Fruit fly (Drosophila melanogaster) whole organism, embryonic: ENCODE data around the gene r-cup.

ENCODE experiments used
- Ada2b ChIP-seq: fragments of 200-800 bp; sonication (Bioruptor generic); IDR thresholded peaks from 2 replicates; pipeline ENCODE4 v1.3.6; 2022; ENCODE audit warnings: missing biosample characterization, missing genetic modification characterization
- Antp ChIP-seq: fragments of 200-800 bp; sonication (Bioruptor generic); optimal IDR thresholded peaks from 3 replicates; lab custom pipeline; 2016; ENCODE audit warnings: missing biosample characterization, missing genetic modification characterization
- B-H2 ChIP-seq: fragments of 200-800 bp; sonication (Bioruptor generic); optimal IDR thresholded peaks from 2 replicates; lab custom pipeline; 2018; ENCODE audit warnings: missing biosample characterization, mild to moderate bottlenecking, missing genetic modification characterization
- CG10209 ChIP-seq: fragments of 200-800 bp; sonication (Bioruptor generic); optimal IDR thresholded peaks from 3 replicates; lab custom pipeline; 2017; ENCODE audit warnings: missing biosample characterization, mild to moderate bottlenecking, missing genetic modification characterization, missing genetic modification reagents
- CG10321 ChIP-seq: fragments of 200-800 bp; sonication (Bioruptor generic); IDR thresholded peaks from 2 replicates; pipeline ENCODE4 v1.3.6; 2022; ENCODE audit warnings: missing biosample characterization, missing genetic modification characterization
- CG10565 ChIP-seq: fragments of 200-800 bp; sonication (Bioruptor generic); optimal IDR thresholded peaks from 3 replicates; lab custom pipeline; 2016; ENCODE audit warnings: missing biosample characterization, mild to moderate bottlenecking, missing genetic modification characterization
- CG11247 ChIP-seq: fragments of 200-800 bp; sonication (Bioruptor generic); IDR thresholded peaks from 2 replicates; pipeline ENCODE4 v1.3.6; 2022; ENCODE audit warnings: missing biosample characterization, missing genetic modification characterization
- CG12391 ChIP-seq: fragments of 200-800 bp; sonication (Bioruptor generic); optimal IDR thresholded peaks from 3 replicates; lab custom pipeline; 2018; ENCODE audit warnings: missing biosample characterization, mild to moderate bottlenecking, missing genetic modification characterization, moderate library complexity
- CG13287 ChIP-seq: fragments of 200-800 bp; sonication (Bioruptor generic); IDR thresholded peaks from 2 replicates; pipeline ENCODE4 v1.3.6; 2022; ENCODE audit warnings: missing biosample characterization, missing genetic modification characterization; ENCODE audit not compliant: partially characterized antibody
- CG13894 ChIP-seq: fragments of 200-800 bp; sonication (Bioruptor generic); optimal IDR thresholded peaks from 3 replicates; lab custom pipeline; 2018; ENCODE audit warnings: missing biosample characterization, mild to moderate bottlenecking, missing genetic modification characterization, moderate library complexity
- CG17186 ChIP-seq: fragments of 200-800 bp; sonication (Bioruptor generic); optimal IDR thresholded peaks from 3 replicates; lab custom pipeline; 2017; ENCODE audit warnings: missing biosample characterization, missing genetic modification reagents, missing genetic modification characterization
- CG18476 ChIP-seq: fragments of 200-800 bp; sonication (Bioruptor generic); optimal IDR thresholded peaks from 2 replicates; lab custom pipeline; 2016; ENCODE audit warnings: missing biosample characterization, mild to moderate bottlenecking, missing genetic modification characterization
- CG2889 ChIP-seq: fragments of 200-800 bp; sonication (Bioruptor generic); IDR thresholded peaks from 3 replicates; pipeline ENCODE4 v1.3.6; 2022; ENCODE audit warnings: missing biosample characterization, missing genetic modification characterization
- CG32532 ChIP-seq: fragments of 200-800 bp; sonication (Bioruptor generic); IDR thresholded peaks from 2 replicates; pipeline ENCODE4 v1.3.6; 2022; ENCODE audit warnings: missing biosample characterization, missing genetic modification characterization
- CG4328 ChIP-seq: fragments of 200-800 bp; sonication (Bioruptor generic); optimal IDR thresholded peaks from 3 replicates; lab custom pipeline; 2017; ENCODE audit warnings: missing biosample characterization, missing genetic modification reagents, missing genetic modification characterization
- CG5180 ChIP-seq: fragments of 200-800 bp; sonication (Bioruptor generic); optimal IDR thresholded peaks from 3 replicates; lab custom pipeline; 2017; ENCODE audit warnings: missing biosample characterization, missing genetic modification characterization, mild to moderate bottlenecking, moderate library complexity, missing genetic modification reagents
- CG8290 ChIP-seq, 3 experiments: fragments of 200-800 bp; sonication (Bioruptor generic); optimal IDR thresholded peaks; 2 replicates each; lab custom pipeline; 2016 to 2019; ENCODE audit warnings: missing biosample characterization in 3 of 3, missing genetic modification characterization in 3 of 3, mild to moderate bottlenecking in 2 of 3, moderate library complexity in 1 of 3
- Chrac-16 ChIP-seq: fragments of 200-800 bp; sonication (Bioruptor generic); optimal IDR thresholded peaks from 3 replicates; lab custom pipeline; 2016; ENCODE audit warnings: missing biosample characterization, missing genetic modification characterization
- Dfd ChIP-seq, 2 experiments: fragments of >200 bp; optimal IDR thresholded peaks; 2 replicates each; lab custom pipeline; 2017; ENCODE audit warnings: missing biosample characterization in 2 of 2, missing genetic modification characterization in 2 of 2
- Dll ChIP-seq: fragments of 200-800 bp; sonication (Bioruptor generic); IDR thresholded peaks from 4 replicates; pipeline ENCODE4 v1.3.6; 2022; ENCODE audit warnings: missing biosample characterization, missing genetic modification characterization; ENCODE audit not compliant: partially characterized antibody
- H15 ChIP-seq: fragments of 200-800 bp; sonication (Bioruptor generic); IDR thresholded peaks from 3 replicates; pipeline ENCODE4 v1.3.6; 2022; ENCODE audit warnings: missing biosample characterization, missing genetic modification characterization
- Hand ChIP-seq: fragments of 200-800 bp; sonication (Bioruptor generic); optimal IDR thresholded peaks from 2 replicates; lab custom pipeline; 2017; ENCODE audit warnings: mild to moderate bottlenecking, missing biosample characterization, missing genetic modification reagents, missing genetic modification characterization
- Hsf ChIP-seq: fragments of 200-800 bp; sonication (Bioruptor generic); optimal IDR thresholded peaks from 3 replicates; lab custom pipeline; 2016; ENCODE audit warnings: missing biosample characterization, missing genetic modification characterization
- MTF-1 ChIP-seq: fragments of 200-800 bp; sonication (Bioruptor generic); optimal IDR thresholded peaks from 2 replicates; lab custom pipeline; 2018; ENCODE audit warnings: missing biosample characterization, mild to moderate bottlenecking, missing genetic modification characterization, borderline replicate concordance
- Nf-YB ChIP-seq: fragments of 200-800 bp; sonication (Bioruptor generic); optimal IDR thresholded peaks from 3 replicates; lab custom pipeline; 2019; ENCODE audit warnings: missing biosample characterization, mild to moderate bottlenecking, missing genetic modification characterization, moderate library complexity
- Oaz ChIP-seq: fragments of 200-800 bp; sonication (Bioruptor generic); IDR thresholded peaks from 2 replicates; pipeline ENCODE4 v1.3.6; 2022; ENCODE audit warnings: missing biosample characterization, missing genetic modification characterization
- Pdp1 ChIP-seq, 2 experiments: fragments of 200-800 bp; sonication (Bioruptor generic); optimal IDR thresholded peaks; 3 replicates each; lab custom pipeline; 2016; ENCODE audit warnings: missing biosample characterization in 2 of 2, missing genetic modification characterization in 2 of 2, mild to moderate bottlenecking in 1 of 2, moderate library complexity in 1 of 2
- Poxn ChIP-seq: fragments of 200-800 bp; sonication (Bioruptor generic); IDR thresholded peaks from 2 replicates; pipeline ENCODE4 v1.3.6; 2022; ENCODE audit warnings: missing biosample characterization, missing genetic modification characterization
- Rx ChIP-seq: fragments of 200-800 bp; sonication (Bioruptor generic); IDR thresholded peaks from 2 replicates; pipeline ENCODE4 v1.3.6; 2022; ENCODE audit warnings: missing biosample characterization, missing genetic modification characterization
- Stat92E ChIP-seq, 3 experiments: fragments of >200 bp in 2 of 3; fragments of 200-800 bp in 1 of 3; sonication (Bioruptor generic) in 1 of 3; optimal IDR thresholded peaks; 2 replicates each; lab custom pipeline; 2017 to 2019; ENCODE audit warnings: missing biosample characterization in 3 of 3, missing genetic modification characterization in 3 of 3, mild to moderate bottlenecking in 1 of 3, moderate library complexity in 1 of 3
- TFAM ChIP-seq: fragments of 200-800 bp; sonication (Bioruptor generic); optimal IDR thresholded peaks from 2 replicates; lab custom pipeline; 2017; ENCODE audit warnings: missing biosample characterization, missing genetic modification characterization, inconsistent platforms
- aop ChIP-seq: fragments of 200-800 bp; sonication (Bioruptor generic); IDR thresholded peaks from 2 replicates; pipeline ENCODE4 v1.3.6; 2022; ENCODE audit warnings: missing biosample characterization, missing genetic modification characterization
- danr ChIP-seq: fragments of 200-800 bp; sonication (Bioruptor generic); IDR thresholded peaks from 2 replicates; pipeline ENCODE4 v1.3.6; 2022; ENCODE audit warnings: missing biosample characterization, missing genetic modification characterization
- dimm ChIP-seq: fragments of 200-800 bp; sonication (Bioruptor generic); IDR thresholded peaks from 2 replicates; pipeline ENCODE4 v1.3.6; 2022; ENCODE audit warnings: missing biosample characterization, missing genetic modification characterization
- ewg ChIP-seq: fragments of 200-800 bp; sonication (Bioruptor generic); optimal IDR thresholded peaks from 3 replicates; lab custom pipeline; 2017; ENCODE audit warnings: mild to moderate bottlenecking, missing biosample characterization, missing genetic modification reagents, missing genetic modification characterization
- eyg ChIP-seq: fragments of 200-800 bp; sonication (Bioruptor generic); optimal IDR thresholded peaks from 3 replicates; lab custom pipeline; 2016; ENCODE audit warnings: missing biosample characterization, missing genetic modification characterization
- grau ChIP-seq: fragments of 200-800 bp; optimal IDR thresholded peaks from 3 replicates; lab custom pipeline; 2019; ENCODE audit warnings: missing biosample characterization, mild to moderate bottlenecking, missing genetic modification characterization, moderate library complexity
- gt ChIP-seq: fragments of 200-800 bp; sonication (Bioruptor generic); IDR thresholded peaks from 2 replicates; pipeline ENCODE4 v1.3.6; 2022; ENCODE audit warnings: missing biosample characterization, missing genetic modification characterization
- inv ChIP-seq: fragments of 200-800 bp; sonication (Bioruptor generic); IDR thresholded peaks from 2 replicates; pipeline ENCODE4 v1.3.6; 2022; ENCODE audit warnings: missing biosample characterization, missing genetic modification characterization; ENCODE audit not compliant: partially characterized antibody
- kay ChIP-seq: fragments of 200-800 bp; sonication (Bioruptor generic); optimal IDR thresholded peaks from 2 replicates; lab custom pipeline; 2016; ENCODE audit warnings: missing biosample characterization, missing genetic modification characterization
- knrl ChIP-seq: fragments of 200-800 bp; sonication (Bioruptor generic); IDR thresholded peaks from 3 replicates; pipeline ENCODE4 v1.3.6; 2022; ENCODE audit warnings: missing biosample characterization, missing genetic modification characterization; ENCODE audit not compliant: partially characterized antibody
- peb ChIP-seq: fragments of 200-800 bp; sonication (Bioruptor generic); IDR thresholded peaks from 2 replicates; pipeline ENCODE4 v1.3.6; 2022; ENCODE audit warnings: missing biosample characterization, missing genetic modification characterization
- schlank ChIP-seq: fragments of 200-800 bp; sonication (Bioruptor generic); optimal IDR thresholded peaks from 2 replicates; lab custom pipeline; 2018; ENCODE audit warnings: missing biosample characterization, mild to moderate bottlenecking, missing genetic modification characterization
- slp2 ChIP-seq: fragments of 200-800 bp; sonication (Bioruptor generic); optimal IDR thresholded peaks from 2 replicates; lab custom pipeline; 2016; ENCODE audit warnings: missing biosample characterization, missing genetic modification characterization
- sna ChIP-seq: fragments of 200-800 bp; sonication (Bioruptor generic); IDR thresholded peaks from 2 replicates; pipeline ENCODE4 v1.3.6; 2022; ENCODE audit warnings: missing biosample characterization, missing genetic modification characterization; ENCODE audit not compliant: partially characterized antibody
- stwl ChIP-seq: fragments of 200-800 bp; sonication (Bioruptor generic); optimal IDR thresholded peaks from 3 replicates; lab custom pipeline; 2018; ENCODE audit warnings: missing biosample characterization, mild to moderate bottlenecking, missing genetic modification characterization, moderate library complexity
- ttk ChIP-seq: fragments of 200-800 bp; sonication (Bioruptor generic); IDR thresholded peaks from 2 replicates; pipeline ENCODE4 v2.1.2; 2022; ENCODE audit warnings: missing biosample characterization, missing genetic modification characterization
- z ChIP-seq: fragments of 200-800 bp; sonication (Bioruptor generic); IDR thresholded peaks from 3 replicates; pipeline ENCODE4 v1.3.6; 2022; ENCODE audit warnings: missing biosample characterization, missing genetic modification characterization
- zen2 ChIP-seq: fragments of 200-800 bp; sonication (Bioruptor generic); IDR thresholded peaks from 3 replicates; pipeline ENCODE4 v1.3.6; 2022; ENCODE audit warnings: missing biosample characterization, missing genetic modification characterization; ENCODE audit not compliant: partially characterized antibody
- zfh2 ChIP-seq: fragments of 200-800 bp; sonication (Bioruptor generic); optimal IDR thresholded peaks from 2 replicates; lab custom pipeline; 2016; ENCODE audit warnings: missing biosample characterization, missing genetic modification characterization

Gene r-cup

DNA sequence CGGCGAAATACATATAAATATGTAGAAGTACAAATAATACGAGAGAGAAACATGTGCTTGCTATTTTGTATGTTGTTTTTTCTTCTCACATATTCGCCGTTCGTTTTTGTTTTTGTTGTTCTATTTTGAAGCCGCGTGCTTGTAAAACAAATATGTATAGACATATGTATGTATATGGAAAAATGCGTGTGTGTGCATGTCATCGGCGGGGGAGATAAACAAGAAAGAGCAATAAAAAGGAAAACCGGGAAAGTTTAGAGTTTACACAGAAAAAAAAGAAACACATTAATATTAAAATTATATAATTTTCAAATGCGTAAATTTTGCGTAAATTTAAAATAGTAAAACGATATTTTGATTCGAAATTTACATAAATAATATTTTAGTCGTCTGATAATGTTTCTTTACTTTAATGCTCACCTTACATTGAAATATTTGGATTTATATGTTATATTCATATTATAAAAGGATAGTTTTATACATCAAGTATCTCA is 19.8 kb upstream of the r-cup start (continued):
- TF ChIP-seq CG8290 (GFP tag; optimal IDR thresholded peaks at IDR 0.05; lab: Kevin White, UChicago): no peak
- TF ChIP-seq CG8290 (tag; optimal IDR thresholded peaks at IDR 0.05; lab: Kevin White, UChicago): no peak
- TF ChIP-seq MTF-1: peak; percentile 7
- TF ChIP-seq stwl (tag; lab: Kevin White, UChicago): no peak
- TF ChIP-seq CG4328 (GFP tag; lab: Kevin White, UChicago): no peak
- no peak for TF ChIP-seq Nf-YB
- peak; percentile 11 for TF ChIP-seq CG13894 (tag; lab: Kevin White, UChicago)
- no peak for TF ChIP-seq Hand
- TF ChIP-seq CG13287 (GFP tag; lab: Robert Waterston, UW): no peak
- TF ChIP-seq schlank (tag; lab: Kevin White, UChicago): no peak
- no peak for TF ChIP-seq Hsf (GFP tag; lab: Kevin White, UChicago)
- TF ChIP-seq kay (GFP tag; lab: Kevin White, UChicago): no peak
- TF ChIP-seq z (GFP tag; lab: Robert Waterston, UW): no peak
- no peak for TF ChIP-seq CG2889 (GFP tag; lab: Robert Waterston, UW)
- TF ChIP-seq CG12391: peak; percentile 38
- no peak for TF ChIP-seq Antp (GFP tag; lab: Kevin White, UChicago)
- TF ChIP-seq zfh2 (GFP tag; lab: Kevin White, UChicago): no peak
- TF ChIP-seq CG10209 (GFP tag; lab: Kevin White, UChicago): no peak
- no peak for TF ChIP-seq zen2 (GFP tag; lab: Robert Waterston, UW)
- TF ChIP-seq Pdp1 (GFP tag; optimal IDR thresholded peaks at IDR 0.05; lab: Kevin White, UChicago): no peak
- TF ChIP-seq Ada2b (GFP tag; lab: Robert Waterston, UW): no peak
- TF ChIP-seq Stat92E (GFP tag; optimal IDR thresholded peaks at IDR 0.05; lab: Kevin White, UChicago): no peak
- no peak for TF ChIP-seq danr (GFP tag; lab: Robert Waterston, UW)
- no peak for TF ChIP-seq CG10321
- no peak; the same call in 1 of the 2 replicates for TF ChIP-seq CG32532 (GFP tag; lab: Robert Waterston, UW)
- no peak for TF ChIP-seq Dll (GFP tag; lab: Robert Waterston, UW)
- TF ChIP-seq CG10565 (GFP tag; lab: Kevin White, UChicago): no peak
- no peak for TF ChIP-seq TFAM (GFP tag; lab: Kevin White, UChicago)
- no peak for TF ChIP-seq CG17186 (GFP tag; lab: Kevin White, UChicago)
- no peak for TF ChIP-seq aop (GFP tag; lab: Robert Waterston, UW)
- TF ChIP-seq inv (GFP tag; lab: Robert Waterston, UW): no peak
- TF ChIP-seq Oaz: no peak
- no peak for TF ChIP-seq CG11247 (GFP tag; lab: Robert Waterston, UW)
- TF ChIP-seq eyg (GFP tag; lab: Kevin White, UChicago): no peak
- no peak for TF ChIP-seq Dfd (GFP tag; optimal IDR thresholded peaks at IDR 0.05; lab: Kevin White, UChicago)
- TF ChIP-seq CG18476 (GFP tag; lab: Kevin White, UChicago): no peak
- TF ChIP-seq CG5180 (GFP tag; lab: Kevin White, UChicago): no peak
- TF ChIP-seq sna (GFP tag; lab: Robert Waterston, UW): no peak
- peak; percentile 9 for TF ChIP-seq grau
- no peak for TF ChIP-seq peb
- TF ChIP-seq Chrac-16 (GFP tag; lab: Kevin White, UChicago): no peak
- TF ChIP-seq ttk (GFP tag; lab: Robert Waterston, UW): 0 out of 2 replicates have a peak, but pooled peaks have one; percentile 12
- TF ChIP-seq dimm: no peak
- no peak for TF ChIP-seq gt
- no peak for TF ChIP-seq slp2 (GFP tag; lab: Kevin White, UChicago)
- TF ChIP-seq H15: no peak
- no peak for TF ChIP-seq knrl (GFP tag; lab: Robert Waterston, UW)
- no peak for TF ChIP-seq ewg
- TF ChIP-seq Poxn: no peak
- no peak for TF ChIP-seq Rx
- no peak for TF ChIP-seq B-H2 (GFP tag; lab: Kevin White, UChicago)
